Fruit fly (Drosophila melanogaster) whole organism, wandering third instar larva: ENCODE measurements around the gene Slbp.

Experiments used
- Abd-B ChIP-seq: fragments of >200 bp; optimal IDR thresholded peaks from 2 replicates; lab custom pipeline; 2017; ENCODE audit warnings: missing biosample characterization, missing genetic modification characterization
- CG32264 ChIP-seq: fragments of 200-800 bp; sonication (Bioruptor generic); optimal IDR thresholded peaks from 2 replicates; lab custom pipeline; 2016; ENCODE audit warnings: missing biosample characterization, missing genetic modification characterization
- CG9705 ChIP-seq: fragments of 200-800 bp; sonication (Bioruptor generic); optimal IDR thresholded peaks from 2 replicates; lab custom pipeline; 2018; ENCODE audit warnings: missing biosample characterization, mild to moderate bottlenecking, missing genetic modification characterization
- CrebA ChIP-seq: fragments of 200-800 bp; sonication (Bioruptor generic); optimal IDR thresholded peaks from 2 replicates; lab custom pipeline; 2016; ENCODE audit warnings: missing biosample characterization, mild to moderate bottlenecking, missing genetic modification characterization, borderline replicate concordance
- Dfd ChIP-seq: fragments of >200 bp; optimal IDR thresholded peaks from 2 replicates; lab custom pipeline; 2017; ENCODE audit warnings: missing biosample characterization, missing genetic modification characterization
- Dif ChIP-seq: fragments of 200-275, 200-300 bp; sonication (Bioruptor generic); optimal IDR thresholded peaks from 2 replicates; lab custom pipeline; 2018; ENCODE audit warnings: missing biosample characterization, missing genetic modification characterization; ENCODE audit not compliant: partially characterized antibody
- GATAd ChIP-seq: sonication (Bioruptor generic); optimal IDR thresholded peaks from 2 replicates; lab custom pipeline; 2016; ENCODE audit warnings: missing biosample characterization, missing genetic modification characterization
- HLH106 ChIP-seq: fragments of 200-800 bp; optimal IDR thresholded peaks from 3 replicates; lab custom pipeline; 2019; ENCODE audit warnings: missing biosample characterization, mild to moderate bottlenecking, missing genetic modification characterization, moderate library complexity
- Hnf4 ChIP-seq: fragments of 200-800 bp; sonication (Bioruptor generic); optimal IDR thresholded peaks from 2 replicates; lab custom pipeline; 2016; ENCODE audit warnings: missing biosample characterization, mild to moderate bottlenecking, missing genetic modification characterization
- Hr78 ChIP-seq: fragments of >200 bp; optimal IDR thresholded peaks from 2 replicates; lab custom pipeline; 2017; ENCODE audit warnings: missing biosample characterization, missing genetic modification characterization
- Hr83 ChIP-seq: fragments of 200-300 bp; sonication (Bioruptor generic); optimal IDR thresholded peaks from 2 replicates; lab custom pipeline; 2016; ENCODE audit warnings: missing biosample characterization, mild to moderate bottlenecking, missing genetic modification characterization, moderate library complexity; ENCODE audit not compliant: poor library complexity, severe bottlenecking
- Jra ChIP-seq: sonication (Bioruptor generic); optimal IDR thresholded peaks from 2 replicates; lab custom pipeline; 2016; ENCODE audit warnings: missing biosample characterization, missing genetic modification characterization
- Mio ChIP-seq: sonication (Bioruptor generic); optimal IDR thresholded peaks from 2 replicates; lab custom pipeline; 2016; ENCODE audit warnings: missing biosample characterization, missing genetic modification characterization
- Myc ChIP-seq: fragments of >200 bp; optimal IDR thresholded peaks from 2 replicates; lab custom pipeline; 2017
- N ChIP-seq: fragments of >200 bp; optimal IDR thresholded peaks from 2 replicates; lab custom pipeline; 2018; ENCODE audit warnings: missing biosample characterization, missing external identifiers, missing genetic modification characterization
- OdsH ChIP-seq: fragments of 200-800 bp; sonication (Bioruptor generic); optimal IDR thresholded peaks from 2 replicates; lab custom pipeline; 2016; ENCODE audit warnings: missing biosample characterization, mild to moderate bottlenecking, missing genetic modification characterization
- Rel ChIP-seq, 2 experiments: fragments of 200-800 bp; sonication (Bioruptor generic) in 1 of 2; optimal IDR thresholded peaks; 2 replicates in 1 of 2; 3 replicates in 1 of 2; lab custom pipeline; 2016 to 2019; ENCODE audit warnings: mild to moderate bottlenecking in 2 of 2, missing biosample characterization in 2 of 2, missing genetic modification characterization in 2 of 2, moderate library complexity in 1 of 2
- Sp1 ChIP-seq: fragments of 200-800 bp; sonication (Bioruptor generic); optimal IDR thresholded peaks from 3 replicates; lab custom pipeline; 2019; ENCODE audit warnings: missing biosample characterization, mild to moderate bottlenecking, missing genetic modification characterization, moderate library complexity
- Vsx2 ChIP-seq: fragments of 200-300, 225-300 bp; sonication (Bioruptor generic); optimal IDR thresholded peaks from 2 replicates; lab custom pipeline; 2018; ENCODE audit warnings: missing biosample characterization, missing genetic modification characterization; ENCODE audit not compliant: partially characterized antibody
- br ChIP-seq: fragments of 200-800 bp; sonication (Bioruptor generic); optimal IDR thresholded peaks from 2 replicates; lab custom pipeline; 2016; ENCODE audit warnings: missing biosample characterization, missing genetic modification characterization
- brk ChIP-seq: fragments of 200-800 bp; sonication (Bioruptor generic); optimal IDR thresholded peaks from 2 replicates; lab custom pipeline; 2016; ENCODE audit warnings: missing biosample characterization, mild to moderate bottlenecking, missing genetic modification characterization
- dl ChIP-seq, 2 experiments: fragments of 175-275, 200-275 bp in 1 of 2; fragments of 200-275 bp in 1 of 2; sonication (Bioruptor generic); optimal IDR thresholded peaks; lab custom pipeline; 2018; ENCODE audit warnings: mild to moderate bottlenecking in 2 of 2, missing biosample characterization in 2 of 2, missing genetic modification characterization in 2 of 2, moderate library complexity in 2 of 2; ENCODE audit not compliant: partially characterized antibody in 2 of 2, insufficient read depth in 1 of 2
- dmrt93B ChIP-seq: fragments of 200-800 bp; sonication (Bioruptor generic); optimal IDR thresholded peaks from 2 replicates; lab custom pipeline; 2018; ENCODE audit warnings: missing biosample characterization, mild to moderate bottlenecking, missing genetic modification characterization
- dsf ChIP-seq: sonication (Bioruptor generic); optimal IDR thresholded peaks from 2 replicates; lab custom pipeline; 2016; ENCODE audit warnings: missing biosample characterization, missing genetic modification characterization, borderline replicate concordance
- ey ChIP-seq: fragments of 200-800 bp; sonication (Bioruptor generic); optimal IDR thresholded peaks from 2 replicates; lab custom pipeline; 2016; ENCODE audit warnings: missing biosample characterization, missing genetic modification characterization
- foxo ChIP-seq, 2 experiments: fragments of 200-800 bp; sonication (Bioruptor generic); optimal IDR thresholded peaks; 2 replicates in 1 of 2; 3 replicates in 1 of 2; lab custom pipeline; 2016 to 2017; ENCODE audit warnings: missing biosample characterization in 2 of 2, missing genetic modification characterization in 2 of 2
- fru ChIP-seq: fragments of 200-800 bp; sonication (Bioruptor generic); optimal IDR thresholded peaks from 3 replicates; lab custom pipeline; 2016; ENCODE audit warnings: missing biosample characterization, mild to moderate bottlenecking, missing genetic modification characterization
- h ChIP-seq: fragments of 200-800 bp; sonication (Bioruptor generic); optimal IDR thresholded peaks from 3 replicates; lab custom pipeline; 2016; ENCODE audit warnings: missing biosample characterization, mild to moderate bottlenecking, missing genetic modification characterization
- jim ChIP-seq: fragments of 175-275, 200-325 bp; sonication (Bioruptor generic); optimal IDR thresholded peaks from 2 replicates; lab custom pipeline; 2016; ENCODE audit warnings: missing biosample characterization, mild to moderate bottlenecking, missing genetic modification characterization
- lola ChIP-seq: fragments of >200 bp; optimal IDR thresholded peaks from 2 replicates; lab custom pipeline; 2017; ENCODE audit warnings: missing biosample characterization, missing genetic modification characterization
- pan ChIP-seq: fragments of >200 bp; optimal IDR thresholded peaks from 2 replicates; lab custom pipeline; 2017
- psq ChIP-seq: fragments of 200-800 bp; sonication (Bioruptor generic); optimal IDR thresholded peaks from 3 replicates; lab custom pipeline; 2017; ENCODE audit warnings: missing biosample characterization, mild to moderate bottlenecking, missing genetic modification characterization, moderate library complexity
- rgr ChIP-seq: fragments of 200-800 bp; sonication (Bioruptor generic); optimal IDR thresholded peaks from 3 replicates; lab custom pipeline; 2016; ENCODE audit warnings: missing biosample characterization, mild to moderate bottlenecking, missing genetic modification characterization
- sage ChIP-seq: fragments of 200-800 bp; sonication (Bioruptor generic); optimal IDR thresholded peaks from 2 replicates; lab custom pipeline; 2016; ENCODE audit warnings: missing biosample characterization, mild to moderate bottlenecking, missing genetic modification characterization
- sv ChIP-seq: fragments of 200-800 bp; sonication (Bioruptor generic); optimal IDR thresholded peaks from 3 replicates; lab custom pipeline; 2016; ENCODE audit warnings: missing biosample characterization, missing genetic modification characterization
- tai ChIP-seq: sonication (Bioruptor generic); optimal IDR thresholded peaks from 2 replicates; lab custom pipeline; 2016; ENCODE audit warnings: missing biosample characterization, missing genetic modification characterization
- usp ChIP-seq: fragments of >200 bp; optimal IDR thresholded peaks from 2 replicates; lab custom pipeline; 2017; ENCODE audit warnings: missing biosample characterization, missing genetic modification characterization
- woc ChIP-seq: sonication (Bioruptor generic); optimal IDR thresholded peaks from 2 replicates; lab custom pipeline; 2016; ENCODE audit warnings: missing biosample characterization, mild to moderate bottlenecking, missing genetic modification characterization

Gene Slbp

DNA sequence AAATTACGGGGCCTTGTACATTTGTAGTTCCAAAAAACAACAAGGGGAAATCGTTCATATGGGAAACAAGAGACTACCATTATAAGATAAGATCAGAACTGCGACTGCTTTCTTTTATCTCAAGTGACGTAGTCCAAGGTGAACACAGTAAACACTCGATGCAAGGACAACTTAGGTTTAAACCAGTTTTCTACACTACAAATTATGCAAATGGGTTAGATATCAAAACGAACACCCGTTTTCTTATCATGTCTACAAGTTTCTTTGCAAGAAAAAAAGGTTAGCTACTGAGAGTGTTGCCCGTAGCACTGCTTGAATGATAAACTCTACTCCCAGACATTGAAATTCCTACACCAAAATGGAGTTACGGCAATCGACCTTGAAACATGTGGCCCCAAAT, 28.9 kb downstream of the Slbp start:
- TF ChIP-seq GATAd (GFP tag; lab: Kevin White, UChicago) (no peak), usp (no peak), psq (GFP tag; lab: Kevin White, UChicago) (peak; percentile 78), N (no peak), pan (lab: Kevin White, UChicago) (no peak), Hr78 (GFP tag; lab: Kevin White, UChicago) (no peak), Rel (GFP tag; optimal IDR thresholded peaks at IDR 0.05; lab: Kevin White, UChicago) (no peak), Rel (tag; optimal IDR thresholded peaks at IDR 0.05; lab: Kevin White, UChicago) (peak; percentile 7), Jra (GFP tag; lab: Kevin White, UChicago) (peak; percentile 58), Dfd (GFP tag; lab: Kevin White, UChicago) (no peak), HLH106 (tag; lab: Kevin White, UChicago) (peak; percentile 80), br (GFP tag; lab: Kevin White, UChicago) (peak; percentile 89), ey (GFP tag; lab: Kevin White, UChicago) (peak; percentile 91), Hnf4 (GFP tag; lab: Kevin White, UChicago) (peak; percentile 90), Myc (lab: Kevin White, UChicago) (no peak), fru (GFP tag; lab: Kevin White, UChicago) (peak; percentile 88), rgr (GFP tag; lab: Kevin White, UChicago) (peak; percentile 89), Sp1 (GFP tag; lab: Kevin White, UChicago) (peak; percentile 69), brk (GFP tag; lab: Kevin White, UChicago) (no peak), Vsx2 (GFP tag; lab: Kevin White, UChicago) (no peak), OdsH (peak; percentile 81), CrebA (GFP tag; lab: Kevin White, UChicago) (no peak), lola (GFP tag; lab: Kevin White, UChicago) (no peak), dmrt93B (GFP tag; lab: Kevin White, UChicago) (peak; percentile 66), sv (no peak), woc (peak; percentile 73), Hr83 (GFP tag; lab: Kevin White, UChicago) (peak; percentile 56), tai (GFP tag; lab: Kevin White, UChicago) (no peak), Abd-B (GFP tag; lab: Kevin White, UChicago) (no peak), Dif (GFP tag; lab: Kevin White, UChicago) (no peak), CG9705 (GFP tag; lab: Kevin White, UChicago) (no peak), Mio (GFP tag; lab: Kevin White, UChicago) (peak; percentile 36), dl (GFP tag; optimal IDR thresholded peaks at IDR 0.05; lab: Kevin White, UChicago; ENCODE audit: insufficient read depth in 1 of 2, partially characterized antibody in 2 of 2) (no peak), jim (no peak), CG32264 (GFP tag; lab: Kevin White, UChicago) (peak; percentile 73), sage (GFP tag; lab: Kevin White, UChicago) (no peak), foxo (GFP tag; optimal IDR thresholded peaks at IDR 0.05; lab: Kevin White, UChicago) (peak; percentile 43 to 94), dsf (GFP tag; lab: Kevin White, UChicago) (peak; percentile 20), h (GFP tag; lab: Kevin White, UChicago) (peak; percentile 91)

dm6 chr3R:29122817-29123611, 30.1 kb downstream of the Slbp start, which contains the start of the genes yem and Ctl2:
Gene yem (minus strand): TSS chr3R:29122879.
Gene Ctl2 (plus strand): TSS chr3R:29123370.
- TF ChIP-seq dl (GFP tag; optimal IDR thresholded peaks at IDR 0.05; lab: Kevin White, UChicago; ENCODE audit: insufficient read depth in 1 of 2, partially characterized antibody in 2 of 2) = no peak
- no peak for TF ChIP-seq Hnf4 (GFP tag; lab: Kevin White, UChicago)
- no peak for TF ChIP-seq CrebA (GFP tag; lab: Kevin White, UChicago)
- TF ChIP-seq Sp1 (GFP tag; lab: Kevin White, UChicago) = peak; percentile 61
- TF ChIP-seq Hr78 (GFP tag; lab: Kevin White, UChicago) = no peak
- TF ChIP-seq br (GFP tag; lab: Kevin White, UChicago) = peak; percentile 79
- no peak for TF ChIP-seq Vsx2 (GFP tag; lab: Kevin White, UChicago)
- peak; percentile 56 for TF ChIP-seq rgr (GFP tag; lab: Kevin White, UChicago)
- no peak for TF ChIP-seq Jra (GFP tag; lab: Kevin White, UChicago)
- no peak for TF ChIP-seq jim
- TF ChIP-seq tai (GFP tag; lab: Kevin White, UChicago) = no peak
- no peak for TF ChIP-seq Mio (GFP tag; lab: Kevin White, UChicago)
- TF ChIP-seq dmrt93B (GFP tag; lab: Kevin White, UChicago) = peak; percentile 64
- TF ChIP-seq HLH106 (tag; lab: Kevin White, UChicago) = peak; percentile 71
- peak; percentile 76 for TF ChIP-seq psq (GFP tag; lab: Kevin White, UChicago)
- TF ChIP-seq Abd-B (GFP tag; lab: Kevin White, UChicago) = no peak
- TF ChIP-seq GATAd (GFP tag; lab: Kevin White, UChicago) = peak; percentile 52
- TF ChIP-seq dsf (GFP tag; lab: Kevin White, UChicago) = no peak
- TF ChIP-seq h (GFP tag; lab: Kevin White, UChicago) = peak; percentile 75
- TF ChIP-seq Dfd (GFP tag; lab: Kevin White, UChicago) = no peak
- TF ChIP-seq Myc (lab: Kevin White, UChicago) = peak; percentile 93
- TF ChIP-seq sv = peak; percentile 85
- no peak for TF ChIP-seq lola (GFP tag; lab: Kevin White, UChicago)
- TF ChIP-seq CG32264 (GFP tag; lab: Kevin White, UChicago) = no peak
- TF ChIP-seq ey (GFP tag; lab: Kevin White, UChicago) = peak; percentile 71
- TF ChIP-seq fru (GFP tag; lab: Kevin White, UChicago) = peak; percentile 82
- peak; percentile 95 for TF ChIP-seq woc
- TF ChIP-seq sage (GFP tag; lab: Kevin White, UChicago) = no peak
- peak; percentile 23 for TF ChIP-seq Dif (GFP tag; lab: Kevin White, UChicago)
- TF ChIP-seq N = no peak
- peak; percentile 63 for TF ChIP-seq CG9705 (GFP tag; lab: Kevin White, UChicago)
- no peak for TF ChIP-seq Rel (GFP tag; optimal IDR thresholded peaks at IDR 0.05; lab: Kevin White, UChicago)
- TF ChIP-seq Rel (tag; optimal IDR thresholded peaks at IDR 0.05; lab: Kevin White, UChicago) = peak; percentile 47
- no peak for TF ChIP-seq brk (GFP tag; lab: Kevin White, UChicago)
- no peak for TF ChIP-seq pan (lab: Kevin White, UChicago)
- peak in 1 of 2 experiments; percentile 85 for TF ChIP-seq foxo (GFP tag; optimal IDR thresholded peaks at IDR 0.05; lab: Kevin White, UChicago)
- TF ChIP-seq OdsH = peak; percentile 49
- TF ChIP-seq Hr83 (GFP tag; lab: Kevin White, UChicago) = peak; percentile 96
- TF ChIP-seq usp = no peak
